Fruit fly (Drosophila melanogaster): ENCODE data around the gene Sfp24Bb.

Sfp24Bb gene

DNA sequence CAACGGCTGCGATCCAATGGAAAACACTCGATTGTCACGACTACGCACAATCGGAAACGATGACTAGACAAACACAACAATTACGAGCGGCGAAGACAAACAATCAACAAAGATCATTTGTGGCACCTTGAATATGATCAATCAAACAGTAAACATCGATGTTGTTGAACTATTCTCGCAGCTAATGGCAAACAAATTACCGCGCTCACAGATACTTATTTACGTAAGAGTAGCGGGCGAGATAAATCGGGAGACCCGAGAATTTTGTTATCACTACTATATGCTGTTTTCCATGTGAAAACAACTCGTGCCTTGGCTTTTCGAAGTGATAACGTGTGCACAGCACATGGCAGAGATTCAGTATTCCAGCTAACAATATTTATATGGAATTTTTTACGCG, 40.8 kb downstream of the Sfp24Bb start (continued):
- TF ChIP-seq corto (GFP tag; optimal IDR thresholded peaks at IDR 0.05) (no peak), br (optimal IDR thresholded peaks at IDR 0.05) (no peak), Gug (GFP tag; IDR thresholded peaks at IDR 0.05) (no peak), CG13296 (GFP tag; optimal IDR thresholded peaks at IDR 0.05) (peak; percentile 88), jing (GFP tag; optimal IDR thresholded peaks at IDR 0.05) (peak; percentile 44), eyg (GFP tag; optimal IDR thresholded peaks at IDR 0.05) (peak; percentile 60), CG11398 (GFP tag; optimal IDR thresholded peaks at IDR 0.05) (peak; percentile 48), hb (GFP tag; IDR thresholded peaks at IDR 0.05; ENCODE audit: partially characterized antibody) (no peak), Xbp1 (GFP tag; optimal IDR thresholded peaks at IDR 0.05) (no peak), CG8281 (tag; optimal IDR thresholded peaks at IDR 0.05) (peak; percentile 75), zfh2 (GFP tag; optimal IDR thresholded peaks at IDR 0.05) (no peak), her (GFP tag; optimal IDR thresholded peaks at IDR 0.05) (peak; percentile 58), trh (GFP tag; optimal IDR thresholded peaks at IDR 0.05) (peak; percentile 87), CG4424 (GFP tag; optimal IDR thresholded peaks at IDR 0.05) (peak; percentile 64), Lhr (GFP tag; optimal IDR thresholded peaks at IDR 0.05) (peak; percentile 55), cwo (GFP tag; optimal IDR thresholded peaks at IDR 0.05) (peak; percentile 83), Sox102F (GFP tag; optimal IDR thresholded peaks at IDR 0.05) (peak; percentile 59), klu (GFP tag; IDR thresholded peaks at IDR 0.05) (no peak), sug (tag; optimal IDR thresholded peaks at IDR 0.05) (peak; percentile 42), otp (GFP tag; IDR thresholded peaks at IDR 0.05) (peak; percentile 87), CG6813 (GFP tag; optimal IDR thresholded peaks at IDR 0.05) (peak; percentile 97), Meics (GFP tag; optimal IDR thresholded peaks at IDR 0.05) (peak; percentile 79), CG6683 (GFP tag; optimal IDR thresholded peaks at IDR 0.05) (peak; percentile 78), CG13894 (tag; optimal IDR thresholded peaks at IDR 0.05) (peak; percentile 59), tx (GFP tag; optimal IDR thresholded peaks at IDR 0.05) (no peak), Sox100B (GFP tag; optimal IDR thresholded peaks at IDR 0.05) (peak; percentile 86), CG15696 (tag; optimal IDR thresholded peaks at IDR 0.05) (peak; percentile 98), Scr (GFP tag; IDR thresholded peaks at IDR 0.05; ENCODE audit: partially characterized antibody) (no peak), CG9932 (GFP tag; IDR thresholded peaks at IDR 0.05) (0 out of 2 replicates have a peak, but pooled peaks have one; percentile 25), vvl (GFP tag; IDR thresholded peaks at IDR 0.05) (peak; percentile 80), Hmr (GFP tag; optimal IDR thresholded peaks at IDR 0.05) (peak; percentile 92), CkIIα-i1 (GFP tag; IDR thresholded peaks at IDR 0.05) (no peak), CG10543 (GFP tag; optimal IDR thresholded peaks at IDR 0.05) (peak; percentile 84), slou (GFP tag; optimal IDR thresholded peaks at IDR 0.05) (no peak), tgo (GFP tag; IDR thresholded peaks at IDR 0.05) (peak; percentile 40; the same call in 1 of the 3 replicates), CG12104 (GFP tag; optimal IDR thresholded peaks at IDR 0.05) (no peak), CG7928 (GFP tag; optimal IDR thresholded peaks at IDR 0.05) (peak; percentile 23), lov (optimal IDR thresholded peaks at IDR 0.05) (no peak), lov (GFP tag; IDR thresholded peaks at IDR 0.05) (peak; percentile 75; the same call in 2 of the 3 replicates), CG3995 (GFP tag; optimal IDR thresholded peaks at IDR 0.05) (no peak), gcm (GFP tag; optimal IDR thresholded peaks at IDR 0.05) (peak; percentile 85), CG10565 (GFP tag; optimal IDR thresholded peaks at IDR 0.05) (no peak), gsb-n (tag; optimal IDR thresholded peaks at IDR 0.05) (peak; percentile 57), lilli (GFP tag; optimal IDR thresholded peaks at IDR 0.05) (peak; percentile 54), ato (GFP tag; IDR thresholded peaks at IDR 0.05; ENCODE audit: partially characterized antibody) (no peak), scrt (GFP tag; optimal IDR thresholded peaks at IDR 0.05) (peak; percentile 76), Dp (GFP tag; optimal IDR thresholded peaks at IDR 0.05) (no peak), lmd (GFP tag; IDR thresholded peaks at IDR 0.05) (no peak), Elba2 (GFP tag; optimal IDR thresholded peaks at IDR 0.05) (no peak), Sin3A (optimal IDR thresholded peaks at IDR 0.05) (no peak), CG18619 (GFP tag; optimal IDR thresholded peaks at IDR 0.05) (peak; percentile 56)

Data from whole organism, embryonic.